Fruit fly (Drosophila melanogaster) whole organism, prepupa: Measurements from ENCODE around the gene hyd.

Experiments used
- Blimp-1 ChIP-seq: fragments of 200-800 bp; sonication (Bioruptor generic); optimal IDR thresholded peaks from 3 replicates; lab custom pipeline; 2017; ENCODE audit warnings: missing biosample characterization, missing genetic modification characterization, mild to moderate bottlenecking, moderate library complexity, missing genetic modification reagents
- CG10631 ChIP-seq: fragments of 200-800 bp; sonication (Bioruptor generic); optimal IDR thresholded peaks from 2 replicates; lab custom pipeline; 2016; ENCODE audit warnings: missing biosample characterization, missing genetic modification characterization
- CG10669 ChIP-seq: fragments of 200-800 bp; sonication (Bioruptor generic); optimal IDR thresholded peaks from 3 replicates; lab custom pipeline; 2018; ENCODE audit warnings: missing biosample characterization, mild to moderate bottlenecking, missing genetic modification characterization, moderate library complexity
- CG11294 ChIP-seq: fragments of 200-800 bp; sonication (Bioruptor generic); IDR thresholded peaks from 2 replicates; pipeline ENCODE4 v1.3.6; 2022; ENCODE audit warnings: missing biosample characterization, missing genetic modification characterization
- CG11762 ChIP-seq: fragments of 200-800 bp; sonication (Bioruptor generic); optimal IDR thresholded peaks from 3 replicates; lab custom pipeline; 2016; ENCODE audit warnings: missing biosample characterization, missing genetic modification characterization; ENCODE audit not compliant: insufficient read depth
- CG15336 ChIP-seq: fragments of 200-800 bp; sonication (Bioruptor generic); IDR thresholded peaks from 2 replicates; pipeline ENCODE4 v1.3.6; 2022; ENCODE audit warnings: missing biosample characterization, missing genetic modification characterization
- CG16779 ChIP-seq: fragments of 200-800 bp; sonication (Bioruptor generic); optimal IDR thresholded peaks from 3 replicates; lab custom pipeline; 2017; ENCODE audit warnings: missing biosample characterization, mild to moderate bottlenecking, missing genetic modification characterization
- CG3032 ChIP-seq: fragments of 200-800 bp; optimal IDR thresholded peaks from 2 replicates; lab custom pipeline; 2019; ENCODE audit warnings: missing biosample characterization, mild to moderate bottlenecking, missing genetic modification characterization, moderate library complexity
- CG31627 ChIP-seq: fragments of 200-800 bp; sonication (Bioruptor generic); optimal IDR thresholded peaks from 3 replicates; lab custom pipeline; 2016; ENCODE audit warnings: missing biosample characterization, missing genetic modification characterization
- CG34406 ChIP-seq: fragments of 200-800 bp; sonication (Bioruptor generic); optimal IDR thresholded peaks from 3 replicates; lab custom pipeline; 2016; ENCODE audit warnings: missing biosample characterization, missing genetic modification characterization
- CG6163 ChIP-seq: fragments of 200-800 bp; sonication (Bioruptor generic); IDR thresholded peaks from 3 replicates; pipeline ENCODE4 v1.3.6; 2022; ENCODE audit warnings: missing biosample characterization, missing genetic modification characterization
- CG6276 ChIP-seq: fragments of 200-800 bp; sonication (Bioruptor generic); optimal IDR thresholded peaks from 2 replicates; lab custom pipeline; 2017; ENCODE audit warnings: missing biosample characterization, mild to moderate bottlenecking, missing genetic modification characterization
- CG6808 ChIP-seq: fragments of 200-800 bp; sonication (Bioruptor generic); optimal IDR thresholded peaks from 3 replicates; lab custom pipeline; 2017; ENCODE audit warnings: missing biosample characterization, missing genetic modification characterization, mild to moderate bottlenecking, moderate library complexity, missing genetic modification reagents
- CG6854 ChIP-seq: fragments of 200-800 bp; sonication (Bioruptor generic); optimal IDR thresholded peaks from 2 replicates; lab custom pipeline; 2017; ENCODE audit warnings: missing biosample characterization, mild to moderate bottlenecking, missing genetic modification characterization
- CG7368 ChIP-seq: fragments of 200-800 bp; sonication (Bioruptor generic); optimal IDR thresholded peaks from 3 replicates; lab custom pipeline; 2016; ENCODE audit warnings: missing biosample characterization, missing genetic modification characterization
- CG8119 ChIP-seq: fragments of 200-800 bp; sonication (Bioruptor generic); IDR thresholded peaks from 3 replicates; pipeline ENCODE4 v1.3.6; 2022; ENCODE audit warnings: missing biosample characterization, missing genetic modification characterization
- CG8632 ChIP-seq: fragments of 200-800 bp; sonication (Bioruptor generic); optimal IDR thresholded peaks from 3 replicates; lab custom pipeline; 2016; ENCODE audit warnings: missing biosample characterization, missing genetic modification characterization
- CG9139 ChIP-seq: fragments of 200-800 bp; sonication (Bioruptor generic); optimal IDR thresholded peaks from 3 replicates; lab custom pipeline; 2017; ENCODE audit warnings: missing biosample characterization, mild to moderate bottlenecking, missing genetic modification characterization
- Eip75B ChIP-seq: fragments of 200-800 bp; sonication (Bioruptor generic); optimal IDR thresholded peaks from 3 replicates; lab custom pipeline; 2016; ENCODE audit warnings: missing biosample characterization, missing genetic modification characterization
- Eip78C ChIP-seq: fragments of 200-800 bp; sonication (Bioruptor generic); peaks from one replicate; lab custom pipeline; 2016; ENCODE audit warnings: missing biosample characterization, missing genetic modification characterization
- Eip93F ChIP-seq: fragments of 200-800 bp; sonication (Bioruptor generic); optimal IDR thresholded peaks from 2 replicates; lab custom pipeline; 2016; ENCODE audit warnings: missing biosample characterization, mild to moderate bottlenecking, missing genetic modification characterization
- Ets21C ChIP-seq: fragments of 200-800 bp; sonication (Bioruptor generic); optimal IDR thresholded peaks from 3 replicates; lab custom pipeline; 2016; ENCODE audit warnings: missing biosample characterization, missing genetic modification characterization
- Ets96B ChIP-seq: fragments of 200-800 bp; optimal IDR thresholded peaks from 2 replicates; lab custom pipeline; 2019; ENCODE audit warnings: missing biosample characterization, mild to moderate bottlenecking, missing genetic modification characterization, moderate library complexity
- Gug ChIP-seq: fragments of 200-800 bp; sonication (Bioruptor generic); IDR thresholded peaks from 2 replicates; pipeline ENCODE4 v1.3.6; 2022; ENCODE audit warnings: missing biosample characterization, missing genetic modification characterization
- Hr38 ChIP-seq: sonication (Bioruptor generic); optimal IDR thresholded peaks from 2 replicates; lab custom pipeline; 2016; ENCODE audit warnings: missing biosample characterization, missing genetic modification characterization
- Hr39 ChIP-seq: fragments of 200-800 bp; sonication (Bioruptor generic); optimal IDR thresholded peaks from 2 replicates; lab custom pipeline; 2016; ENCODE audit warnings: missing biosample characterization, missing genetic modification characterization
- Hr4 ChIP-seq: fragments of 200-800 bp; sonication (Bioruptor generic); optimal IDR thresholded peaks from 3 replicates; lab custom pipeline; 2016; ENCODE audit warnings: missing biosample characterization, missing genetic modification characterization
- Lpt ChIP-seq: fragments of 200-800 bp; sonication (Bioruptor generic); optimal IDR thresholded peaks from 3 replicates; lab custom pipeline; 2016; ENCODE audit warnings: missing biosample characterization, missing genetic modification characterization
- OdsH ChIP-seq: fragments of 200-800 bp; sonication (Bioruptor generic); optimal IDR thresholded peaks from 3 replicates; lab custom pipeline; 2016; ENCODE audit warnings: missing biosample characterization, missing genetic modification characterization
- Smox ChIP-seq: fragments of 200-800 bp; sonication (Bioruptor generic); optimal IDR thresholded peaks from 3 replicates; lab custom pipeline; 2016; ENCODE audit warnings: missing biosample characterization, missing genetic modification characterization
- Sox15 ChIP-seq: fragments of 200-800 bp; sonication (Bioruptor generic); optimal IDR thresholded peaks from 3 replicates; lab custom pipeline; 2016; ENCODE audit warnings: missing biosample characterization, missing genetic modification characterization
- achi ChIP-seq: fragments of 200-800 bp; sonication (Bioruptor generic); optimal IDR thresholded peaks from 3 replicates; lab custom pipeline; 2016; ENCODE audit warnings: missing biosample characterization, missing genetic modification characterization
- acj6 ChIP-seq: fragments of 200-800 bp; sonication (Bioruptor generic); optimal IDR thresholded peaks from 3 replicates; lab custom pipeline; 2016; ENCODE audit warnings: missing biosample characterization, missing genetic modification characterization
- cyc ChIP-seq: fragments of 200-800 bp; sonication (Bioruptor generic); optimal IDR thresholded peaks from 3 replicates; lab custom pipeline; 2016; ENCODE audit warnings: missing biosample characterization, missing genetic modification characterization
- dac ChIP-seq: fragments of 200-800 bp; sonication (Bioruptor generic); optimal IDR thresholded peaks from 2 replicates; lab custom pipeline; 2017; ENCODE audit warnings: missing biosample characterization, mild to moderate bottlenecking, missing genetic modification characterization
- dsx ChIP-seq: fragments of 200-800 bp; optimal IDR thresholded peaks from 3 replicates; lab custom pipeline; 2019; ENCODE audit warnings: missing biosample characterization, mild to moderate bottlenecking, missing genetic modification characterization, moderate library complexity; ENCODE audit not compliant: poor library complexity, severe bottlenecking
- eg ChIP-seq: fragments of 200-800 bp; sonication (Bioruptor generic); IDR thresholded peaks from 3 replicates; pipeline ENCODE4 v1.3.6; 2022; ENCODE audit warnings: missing biosample characterization, missing genetic modification characterization
- esn ChIP-seq: fragments of 200-800 bp; sonication (Bioruptor generic); optimal IDR thresholded peaks from 2 replicates; lab custom pipeline; 2016; ENCODE audit warnings: missing biosample characterization, mild to moderate bottlenecking, missing genetic modification characterization, moderate library complexity
- fd59A ChIP-seq: fragments of 200-800 bp; sonication (Bioruptor generic); optimal IDR thresholded peaks from 2 replicates; lab custom pipeline; 2017; ENCODE audit warnings: missing biosample characterization, mild to moderate bottlenecking, missing genetic modification characterization, missing genetic modification reagents
- fd85E ChIP-seq: fragments of 200-800 bp; sonication (Bioruptor generic); optimal IDR thresholded peaks from 3 replicates; lab custom pipeline; 2016; ENCODE audit warnings: missing biosample characterization, missing genetic modification characterization
- lz ChIP-seq: fragments of 200-800 bp; sonication (Bioruptor generic); optimal IDR thresholded peaks from 3 replicates; lab custom pipeline; 2016; ENCODE audit warnings: missing biosample characterization, missing genetic modification characterization
- net ChIP-seq: fragments of 200-800 bp; sonication (Bioruptor generic); optimal IDR thresholded peaks from 3 replicates; lab custom pipeline; 2016; ENCODE audit warnings: missing biosample characterization, missing genetic modification characterization
- pdm3 ChIP-seq: fragments of 200-800 bp; sonication (Bioruptor generic); optimal IDR thresholded peaks from 3 replicates; lab custom pipeline; 2016; ENCODE audit warnings: missing biosample characterization, missing genetic modification characterization
- salr ChIP-seq, 2 experiments: fragments of 200-800 bp; sonication (Bioruptor generic); optimal IDR thresholded peaks; 3 replicates each; lab custom pipeline; 2016 to 2018; ENCODE audit warnings: missing biosample characterization in 2 of 2, missing genetic modification characterization in 2 of 2, mild to moderate bottlenecking in 1 of 2
- spab ChIP-seq: fragments of 200-800 bp; sonication (Bioruptor generic); optimal IDR thresholded peaks from 2 replicates; lab custom pipeline; 2017; ENCODE audit warnings: missing biosample characterization, mild to moderate bottlenecking, missing genetic modification characterization, missing genetic modification reagents
- ss ChIP-seq, 2 experiments: fragments of 200-800 bp; sonication (Bioruptor generic); optimal IDR thresholded peaks; 2 replicates in 1 of 2; 3 replicates in 1 of 2; lab custom pipeline; 2017 to 2018; ENCODE audit warnings: mild to moderate bottlenecking in 2 of 2, missing biosample characterization in 2 of 2, missing genetic modification characterization in 2 of 2, moderate library complexity in 1 of 2
- svp ChIP-seq: fragments of 200-800 bp; sonication (Bioruptor generic); peaks from one replicate; lab custom pipeline; 2016; ENCODE audit warnings: missing biosample characterization, missing genetic modification characterization
- topi ChIP-seq: fragments of 200-800 bp; sonication (Bioruptor generic); optimal IDR thresholded peaks from 3 replicates; lab custom pipeline; 2016; ENCODE audit warnings: missing biosample characterization, missing genetic modification characterization
- vri ChIP-seq: fragments of 200-800 bp; sonication (Bioruptor generic); optimal IDR thresholded peaks from 3 replicates; lab custom pipeline; 2016; ENCODE audit warnings: missing biosample characterization, mild to moderate bottlenecking, missing genetic modification characterization

hyd gene

dm6 chr3R:9702567-9702966, 22.8 kb downstream of the hyd start (continued):
- TF ChIP-seq Ets96B (peak; percentile 29), CG6276 (GFP tag; lab: Kevin White, UChicago) (peak; percentile 80), pdm3 (GFP tag; lab: Kevin White, UChicago) (peak; percentile 67), CG6163 (GFP tag; lab: Robert Waterston, UW) (no peak), Hr39 (GFP tag; lab: Kevin White, UChicago) (peak; percentile 58), CG6854 (GFP tag; lab: Kevin White, UChicago) (no peak), fd85E (GFP tag; lab: Kevin White, UChicago) (no peak), CG11762 (GFP tag; lab: Kevin White, UChicago) (peak; percentile 64), fd59A (GFP tag; lab: Kevin White, UChicago) (no peak)

- TF ChIP-seq Blimp-1 (GFP tag; lab: Kevin White, UChicago) = no peak
- TF ChIP-seq CG7368 (GFP tag; lab: Kevin White, UChicago) = no peak
- no peak for TF ChIP-seq OdsH (GFP tag; lab: Kevin White, UChicago)
- no peak for TF ChIP-seq CG11762 (GFP tag; lab: Kevin White, UChicago)
- no peak for TF ChIP-seq cyc (GFP tag; lab: Kevin White, UChicago)
- TF ChIP-seq CG16779 (tag; lab: Kevin White, UChicago) = no peak
- no peak for TF ChIP-seq topi (GFP tag; lab: Kevin White, UChicago)
- TF ChIP-seq CG8119 (GFP tag; lab: Robert Waterston, UW) = no peak
- TF ChIP-seq Ets21C (GFP tag; lab: Kevin White, UChicago) = no peak
- TF ChIP-seq ss (GFP tag; optimal IDR thresholded peaks at IDR 0.05; lab: Kevin White, UChicago) = no peak
- no peak for TF ChIP-seq dac (GFP tag; lab: Kevin White, UChicago)
- peak; percentile 10 for TF ChIP-seq Sox15 (GFP tag; lab: Kevin White, UChicago)
- TF ChIP-seq CG9139 = no peak
- peak; percentile 4 for TF ChIP-seq Hr4
- TF ChIP-seq CG6276 (GFP tag; lab: Kevin White, UChicago) = no peak
- no peak for TF ChIP-seq Eip93F (GFP tag; lab: Kevin White, UChicago)
- TF ChIP-seq net (GFP tag; lab: Kevin White, UChicago) = no peak
- no peak for TF ChIP-seq CG8632
- TF ChIP-seq Gug (GFP tag; lab: Robert Waterston, UW) = no peak
- TF ChIP-seq CG6163 (GFP tag; lab: Robert Waterston, UW) = no peak
- TF ChIP-seq Eip75B (GFP tag; lab: Kevin White, UChicago) = no peak
- no peak for TF ChIP-seq vri (GFP tag; lab: Kevin White, UChicago)
- TF ChIP-seq Eip78C (GFP tag; lab: Kevin White, UChicago) = peak; percentile 74
- no peak for TF ChIP-seq salr (GFP tag; optimal IDR thresholded peaks at IDR 0.05; lab: Kevin White, UChicago)
- TF ChIP-seq CG10669 (GFP tag; lab: Kevin White, UChicago) = no peak
- no peak for TF ChIP-seq CG15336
- TF ChIP-seq svp (GFP tag; lab: Kevin White, UChicago) = peak; percentile 78
- TF ChIP-seq eg (GFP tag; lab: Robert Waterston, UW) = no peak
- peak; percentile 2 for TF ChIP-seq acj6 (GFP tag; lab: Kevin White, UChicago)
- TF ChIP-seq Lpt (GFP tag; lab: Kevin White, UChicago) = no peak
- no peak for TF ChIP-seq fd59A (GFP tag; lab: Kevin White, UChicago)
- TF ChIP-seq achi (GFP tag; lab: Kevin White, UChicago) = no peak
- no peak for TF ChIP-seq Hr38 (GFP tag; lab: Kevin White, UChicago)
- TF ChIP-seq CG31627 (GFP tag; lab: Kevin White, UChicago) = peak; percentile 15
- no peak for TF ChIP-seq CG10631 (GFP tag; lab: Kevin White, UChicago)
- peak; percentile 17 for TF ChIP-seq Smox (GFP tag; lab: Kevin White, UChicago)
- TF ChIP-seq CG11294 (GFP tag; lab: Robert Waterston, UW) = no peak
- peak; percentile 27 for TF ChIP-seq pdm3 (GFP tag; lab: Kevin White, UChicago)
- peak; percentile 11 for TF ChIP-seq Hr39 (GFP tag; lab: Kevin White, UChicago)
- TF ChIP-seq CG6808 (GFP tag; lab: Kevin White, UChicago) = no peak
- TF ChIP-seq CG3032 (tag; lab: Kevin White, UChicago) = no peak
- no peak for TF ChIP-seq fd85E (GFP tag; lab: Kevin White, UChicago)
- TF ChIP-seq CG34406 (GFP tag; lab: Kevin White, UChicago) = no peak
- peak; percentile 18 for TF ChIP-seq lz (GFP tag; lab: Kevin White, UChicago)
- peak; percentile 35 for TF ChIP-seq esn (GFP tag; lab: Kevin White, UChicago)
- no peak for TF ChIP-seq CG6854 (GFP tag; lab: Kevin White, UChicago)
- TF ChIP-seq Ets96B = no peak
- TF ChIP-seq spab = no peak
- no peak for TF ChIP-seq dsx (GFP tag; lab: Kevin White, UChicago)
These were observed 23.5 kb downstream of the hyd start for dm6 chr3R:9701897-9702296.
